Worm (Caenorhabditis elegans): ENCODE results near the gene Y57G11C.1131.

- TF ChIP-seq F13H6.1 (tag; optimal IDR thresholded peaks at IDR 0.05) (no peak), unc-55 (GFP tag; optimal IDR thresholded peaks at IDR 0.05) (no peak), ceh-45 (GFP tag; IDR thresholded peaks at IDR 0.05) (no peak), hlh-8 (tag; optimal IDR thresholded peaks at IDR 0.05) (no peak)
Observed at ce11 chrIV:14978204-14978603, 45.4 kb downstream of the Y57G11C.1131 start.

Measured in whole organism, late embryonic.